Fruit fly (Drosophila melanogaster) whole organism, larva: ENCODE results near the gene CG34447.

Source experiments
- noc ChIP-seq: fragments of 200-800 bp; sonication (Bioruptor generic); optimal IDR thresholded peaks from 3 replicates; lab custom pipeline; 2019; ENCODE audit warnings: missing biosample characterization, mild to moderate bottlenecking, missing genetic modification characterization, moderate library complexity

CG34447 gene

DNA sequence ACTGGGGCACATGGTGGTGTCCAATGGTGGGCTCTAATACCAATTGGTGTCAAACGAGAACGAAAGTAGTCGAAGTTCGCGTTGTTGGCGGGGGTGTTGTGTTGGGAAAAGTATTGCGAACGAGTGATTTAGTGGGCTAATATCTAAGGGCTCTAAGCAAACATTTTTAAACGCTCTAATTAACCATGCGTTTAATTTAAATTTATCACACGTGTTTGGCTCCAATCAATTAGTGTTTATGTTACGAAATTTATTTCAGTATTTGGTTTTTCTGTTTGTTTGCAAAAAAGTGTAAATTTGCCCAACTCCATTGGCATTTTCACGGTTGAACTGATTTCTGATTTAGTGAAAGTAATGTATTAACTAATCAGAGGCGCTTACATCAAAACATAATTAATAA lies at the start of gene CG34447:
Gene CG34447 (minus strand): TSS at position 101 of the 400 bp plus-strand sequence.
- TF ChIP-seq noc, result no peak

DNA sequence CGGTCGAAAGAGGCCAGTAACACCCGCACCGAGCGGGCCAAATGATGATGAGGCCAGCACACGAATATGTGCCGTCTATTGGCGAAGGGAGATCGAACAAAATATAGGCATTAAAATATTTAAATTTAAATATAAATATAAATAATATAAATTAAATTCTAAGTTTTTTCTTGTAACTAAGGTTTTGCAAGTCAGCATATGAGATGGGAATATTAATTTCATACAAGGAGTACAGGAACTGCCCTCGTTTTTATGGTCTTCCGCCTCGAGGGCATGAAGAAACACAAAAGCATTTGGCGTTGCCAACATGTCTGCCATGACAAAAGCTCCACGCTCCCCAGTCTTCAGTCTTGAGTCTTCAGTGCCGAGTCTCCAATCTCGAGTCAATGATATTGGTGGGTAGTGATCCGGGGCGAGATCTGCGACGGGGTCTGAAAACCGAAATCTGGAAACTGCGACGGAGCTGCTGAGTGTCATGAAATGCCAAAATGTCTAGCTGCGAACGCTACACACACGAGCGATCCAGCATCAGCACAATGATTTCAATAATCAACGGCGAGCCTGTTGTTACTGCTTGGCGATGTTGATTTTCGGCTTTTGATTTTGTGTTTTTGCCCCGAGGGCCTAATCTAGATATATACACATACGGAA lies 48.0 kb upstream of the CG34447 start:
- TF ChIP-seq noc, result peak; percentile 8

DNA sequence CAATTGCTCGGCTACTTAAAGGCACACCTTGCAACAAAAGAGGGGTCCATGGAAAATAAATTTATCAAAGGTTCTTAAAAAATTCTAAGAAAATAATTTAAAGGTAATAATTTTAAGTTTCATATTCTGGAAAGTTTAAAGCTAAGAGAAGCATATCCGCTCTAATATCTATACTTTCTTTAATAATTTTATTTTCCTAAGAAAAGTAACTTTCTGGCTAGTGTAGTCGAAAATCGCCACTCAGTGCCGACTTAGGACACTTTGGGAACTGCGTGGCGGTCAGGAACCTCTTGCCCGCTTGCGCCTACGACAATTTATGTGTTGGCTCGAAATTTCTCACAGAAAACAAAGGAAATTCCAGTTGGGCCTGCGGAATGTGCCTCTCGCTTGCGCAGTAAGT lies 46.5 kb upstream of the CG34447 start:
- no peak for TF ChIP-seq noc

dm6 chr2L:2462306-2462844 lies 42.6 kb upstream of the CG34447 start:
- TF ChIP-seq noc, result no peak

- no peak for TF ChIP-seq noc
Observed at dm6 chr2L:2461322-2461999, 41.6 kb upstream of the CG34447 start.

- no peak for TF ChIP-seq noc
Observed at dm6 chr2L:2459238-2459637, 39.4 kb upstream of the CG34447 start.

- TF ChIP-seq noc, result no peak
Observed at dm6 chr2L:2456516-2457392, 36.9 kb upstream of the CG34447 start.

DNA sequence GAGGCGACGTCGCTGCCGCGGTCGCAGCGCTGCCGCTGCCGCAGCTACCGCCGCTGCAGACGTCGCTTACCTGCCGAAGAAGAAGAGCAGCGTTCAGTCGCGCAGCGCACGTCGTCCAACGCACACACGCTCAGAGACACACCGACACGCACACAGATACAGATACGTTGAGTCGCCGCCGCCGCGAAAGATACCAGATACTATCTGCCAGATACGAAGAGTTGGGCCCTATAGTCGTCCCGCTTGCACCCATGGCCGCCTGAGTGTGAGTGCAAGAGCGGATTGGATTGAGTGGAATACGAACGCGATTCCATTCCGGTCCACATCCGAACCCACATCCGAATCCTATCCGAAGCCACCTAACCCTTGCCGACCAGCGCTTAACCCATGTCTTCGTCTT lies 34.8 kb upstream of the CG34447 start:
- no peak for TF ChIP-seq noc

DNA sequence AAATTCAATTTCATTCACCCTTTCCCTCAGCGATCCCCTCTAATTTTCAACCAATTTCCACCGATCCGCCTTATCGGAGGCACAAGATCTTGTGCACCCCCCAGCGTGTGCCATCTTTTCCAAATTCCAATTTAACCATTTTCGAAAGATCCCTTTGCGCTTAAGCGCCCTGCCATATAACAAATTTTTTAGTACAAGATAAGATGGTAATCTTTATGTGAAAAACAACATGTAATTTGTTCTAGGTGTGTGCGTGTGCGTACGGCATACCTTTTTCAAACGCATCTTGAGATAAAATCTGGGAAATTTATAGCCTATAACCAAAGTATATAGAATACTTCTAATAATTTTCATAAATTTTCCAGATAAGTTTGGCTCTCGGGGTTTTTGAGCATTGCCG lies 34.0 kb upstream of the CG34447 start:
- no peak for TF ChIP-seq noc

- no peak for TF ChIP-seq noc
Observed at dm6 chr2L:2450723-2451379, 31.0 kb upstream of the CG34447 start.

DNA sequence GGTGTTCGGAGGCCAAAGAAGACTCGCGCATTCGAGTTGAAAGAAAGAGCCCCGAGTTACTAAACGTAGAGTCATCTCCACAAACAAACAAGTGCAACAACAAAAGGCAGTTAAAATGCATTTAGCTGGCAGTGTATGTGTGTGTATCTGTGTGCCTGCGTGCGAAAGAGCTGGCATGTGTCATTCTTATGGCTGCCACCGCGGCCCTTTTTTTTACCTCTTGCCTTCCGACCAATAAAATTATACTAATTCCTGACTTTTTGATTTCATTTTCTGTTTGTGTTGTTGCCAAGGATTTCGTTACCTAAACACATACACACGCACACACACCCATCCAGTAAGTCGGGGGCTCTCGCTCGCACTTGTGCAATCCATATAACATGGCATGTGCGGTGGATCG lies 29.9 kb upstream of the CG34447 start:
- TF ChIP-seq noc, result no peak

- no peak for TF ChIP-seq noc
Observed at dm6 chr2L:2448514-2448913, 28.7 kb upstream of the CG34447 start.

DNA sequence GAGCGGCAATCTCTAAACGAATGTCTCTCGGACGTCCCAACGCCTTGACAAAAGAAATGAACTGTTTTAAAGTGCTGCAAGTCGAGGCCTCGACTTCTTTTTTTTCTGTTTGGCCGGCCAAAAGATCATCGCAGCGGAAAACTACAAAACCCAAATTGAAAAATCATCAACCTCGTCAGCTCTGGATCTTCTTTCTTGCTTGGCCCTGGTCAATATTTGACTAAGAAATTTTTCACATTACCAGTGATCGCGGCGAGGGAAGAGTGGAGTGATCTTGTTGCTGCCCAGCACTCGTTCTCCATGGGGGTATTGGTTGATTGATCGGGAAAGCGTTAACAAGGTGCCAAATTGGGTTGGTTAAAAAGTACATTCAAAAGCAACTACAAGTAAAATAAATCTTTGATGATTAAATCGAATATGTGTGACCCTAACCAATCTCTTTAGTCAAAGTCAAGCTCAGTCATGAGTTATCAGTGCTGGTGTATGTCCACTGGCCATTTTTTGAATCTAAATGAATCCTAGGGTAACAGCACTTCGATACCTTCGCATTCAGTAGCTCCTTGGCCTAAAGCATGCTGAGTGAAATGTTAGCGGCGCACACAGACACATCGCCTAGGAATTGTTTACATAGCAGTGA lies 18.9 kb upstream of the CG34447 start:
- no peak for TF ChIP-seq noc

- TF ChIP-seq noc, result no peak
Observed at dm6 chr2L:2436258-2436657, 16.4 kb upstream of the CG34447 start.

DNA sequence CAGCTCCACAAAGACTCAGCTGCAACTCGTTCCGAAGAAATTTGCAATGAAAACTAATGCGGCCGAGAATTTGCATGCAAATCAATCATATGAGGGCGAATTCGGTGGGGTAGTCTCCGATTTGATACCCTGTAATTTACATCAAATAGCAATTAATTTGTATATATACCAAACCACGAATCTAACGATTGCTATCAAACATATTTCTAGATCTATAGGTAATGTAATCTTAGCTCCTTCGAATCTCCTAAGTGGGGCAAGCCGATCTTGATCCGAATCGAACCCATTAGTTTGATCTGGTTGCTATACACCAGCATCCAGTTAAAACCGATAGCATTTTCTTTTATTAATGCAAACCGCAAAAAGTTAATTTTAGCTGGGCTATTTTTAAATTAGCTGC lies 14.4 kb upstream of the CG34447 start:
- no peak for TF ChIP-seq noc

- TF ChIP-seq noc, result no peak
Observed at dm6 chr2L:2433494-2434054, 13.8 kb upstream of the CG34447 start.
